Fruit fly (Drosophila melanogaster): ENCODE measurements around the gene CG32024.

The CG32024 gene

DNA sequence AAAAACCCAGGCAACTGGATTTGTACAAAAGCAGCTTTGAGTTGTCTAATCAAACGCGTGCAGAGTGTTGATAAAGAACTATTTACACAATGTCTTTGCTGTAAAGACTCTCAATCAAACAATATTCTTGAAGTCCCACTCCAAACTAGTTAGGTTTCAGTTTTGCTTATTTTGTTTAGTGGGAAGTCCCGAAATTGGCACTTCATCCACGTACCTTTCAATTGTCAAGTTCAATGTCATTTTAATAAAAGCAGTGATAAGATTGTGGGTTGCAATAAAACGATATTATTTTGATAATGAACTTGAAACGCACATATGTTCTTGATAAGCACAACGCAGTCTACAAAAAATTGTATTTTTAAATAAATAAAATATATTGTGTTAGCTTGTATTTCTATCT, 49.5 kb downstream of the CG32024 start:
- TF ChIP-seq lola (GFP tag; optimal IDR thresholded peaks at IDR 0.05) (no peak), Jra (GFP tag; optimal IDR thresholded peaks at IDR 0.05) (no peak), Rel (GFP tag; optimal IDR thresholded peaks at IDR 0.05) (no peak), Rel (tag; optimal IDR thresholded peaks at IDR 0.05) (peak; percentile 98)

DNA sequence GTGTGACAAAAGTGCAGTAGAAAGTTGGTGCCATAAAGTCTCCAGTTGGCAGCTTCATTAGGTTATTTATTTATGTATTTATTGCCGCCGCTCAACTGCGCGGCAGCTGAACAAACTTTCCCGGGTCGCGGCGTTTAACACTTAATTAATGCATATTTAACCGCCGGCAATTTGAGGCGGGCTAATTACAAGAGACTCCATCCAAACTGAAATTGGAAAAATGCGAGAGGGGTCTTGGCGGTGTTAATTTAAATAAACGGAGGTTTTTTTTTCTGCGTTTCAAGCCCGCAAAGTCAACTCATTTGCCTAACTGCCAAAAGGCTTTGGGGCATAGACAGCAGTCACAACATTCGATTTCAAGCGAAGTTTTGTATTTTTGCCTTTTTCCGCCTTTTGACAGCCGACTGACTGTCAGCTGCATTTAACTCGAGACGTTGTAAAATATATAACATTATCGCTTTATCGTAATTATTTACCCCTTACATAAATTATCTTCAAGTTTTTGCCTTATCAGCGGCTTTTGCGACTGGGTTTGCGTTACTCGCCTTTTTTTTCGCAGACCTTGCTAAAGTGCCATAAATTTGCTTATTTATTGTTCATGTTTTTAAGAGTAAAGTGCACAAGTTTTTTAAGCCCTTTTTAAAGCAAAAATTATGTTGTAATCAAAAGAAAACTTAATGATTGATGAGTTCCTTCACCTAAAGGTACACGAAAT, 50.4 kb downstream of the CG32024 start:
- TF ChIP-seq OdsH (GFP tag; optimal IDR thresholded peaks at IDR 0.05) (no peak), Mio (GFP tag; optimal IDR thresholded peaks at IDR 0.05) (no peak), dsf (GFP tag; optimal IDR thresholded peaks at IDR 0.05; ENCODE audit: borderline replicate concordance) (no peak), h (GFP tag; optimal IDR thresholded peaks at IDR 0.05) (no peak), GATAd (GFP tag; optimal IDR thresholded peaks at IDR 0.05) (no peak), Sp1 (GFP tag; optimal IDR thresholded peaks at IDR 0.05) (no peak), jim (GFP tag; optimal IDR thresholded peaks at IDR 0.05) (no peak), Hr83 (GFP tag; optimal IDR thresholded peaks at IDR 0.05; ENCODE audit: poor library complexity, severe bottlenecking) (no peak), sv (GFP tag; optimal IDR thresholded peaks at IDR 0.05) (no peak), Dfd (GFP tag; optimal IDR thresholded peaks at IDR 0.05) (no peak), sage (GFP tag; optimal IDR thresholded peaks at IDR 0.05) (no peak), pan (optimal IDR thresholded peaks at IDR 0.05) (no peak), lola (GFP tag; optimal IDR thresholded peaks at IDR 0.05) (no peak), Myc (optimal IDR thresholded peaks at IDR 0.05) (no peak), CG9705 (GFP tag; optimal IDR thresholded peaks at IDR 0.05) (no peak)
